Fruit fly (Drosophila melanogaster): ENCODE measurements around the gene Epp.
A peak's percentile ranks its signal among the peaks of the same experiment; 100 is the strongest.

Epp gene

DNA sequence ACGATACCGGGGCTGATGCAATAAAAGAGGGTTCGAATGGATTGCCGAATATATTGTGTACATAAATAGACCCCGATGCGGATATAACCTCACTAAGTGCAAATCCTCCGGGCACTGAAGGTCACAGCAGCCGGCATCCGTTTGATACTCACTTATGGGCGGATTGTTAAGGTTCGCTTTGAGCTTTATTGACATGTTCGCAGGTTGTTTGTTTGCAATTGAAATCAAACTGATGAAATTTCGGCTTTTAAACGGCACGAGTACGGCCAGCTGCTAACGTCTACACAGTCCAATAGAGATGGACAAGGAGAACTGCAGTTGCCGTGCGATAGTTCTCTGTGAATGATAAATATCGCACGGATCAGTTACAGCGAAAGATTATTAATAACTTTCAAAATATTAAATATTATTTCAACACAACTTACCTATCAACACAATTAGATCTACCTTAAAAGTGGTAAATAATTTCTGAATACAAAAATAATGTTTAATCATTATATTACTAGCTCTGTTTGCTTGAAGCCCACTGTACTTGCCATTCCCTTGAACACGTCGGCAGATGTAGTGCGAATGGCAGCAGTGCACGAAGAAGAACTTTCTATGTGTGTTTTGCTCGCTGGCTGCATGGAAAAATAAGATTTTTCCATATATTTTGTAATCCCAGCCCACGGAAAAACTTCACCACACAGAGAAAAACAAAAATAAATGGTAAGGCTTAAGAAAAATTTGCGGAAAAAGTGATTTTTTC lies 34.5 kb downstream of the Epp start, which contains the start of the genes GluProRS and AP-1sigma:
TSS of gene GluProRS (minus strand) at position 301 of the 748 bp plus-strand sequence.
TSS of gene AP-1sigma (plus strand) at position 561 of the 748 bp plus-strand sequence.
- TF ChIP-seq Abd-B (GFP tag; optimal IDR thresholded peaks at IDR 0.05), result no peak
- peak; percentile 92 for TF ChIP-seq h (GFP tag; optimal IDR thresholded peaks at IDR 0.05)
- TF ChIP-seq Mio (GFP tag; optimal IDR thresholded peaks at IDR 0.05), result peak; percentile 37
- no peak for TF ChIP-seq tai (GFP tag; optimal IDR thresholded peaks at IDR 0.05)
- TF ChIP-seq Rel (GFP tag; optimal IDR thresholded peaks at IDR 0.05), result peak; percentile 47
- TF ChIP-seq Rel (tag; optimal IDR thresholded peaks at IDR 0.05), result peak; percentile 66
- peak; percentile 72 for TF ChIP-seq CG32264 (GFP tag; optimal IDR thresholded peaks at IDR 0.05)
- peak; percentile 87 for TF ChIP-seq woc (GFP tag; optimal IDR thresholded peaks at IDR 0.05)
- TF ChIP-seq br (GFP tag; optimal IDR thresholded peaks at IDR 0.05), result peak; percentile 81
- TF ChIP-seq sage (GFP tag; optimal IDR thresholded peaks at IDR 0.05), result peak; percentile 65
- TF ChIP-seq fru (GFP tag; optimal IDR thresholded peaks at IDR 0.05), result peak; percentile 89
- TF ChIP-seq Myc (optimal IDR thresholded peaks at IDR 0.05), result peak; percentile 83
- TF ChIP-seq brk (GFP tag; optimal IDR thresholded peaks at IDR 0.05), result no peak
- peak; percentile 89 for TF ChIP-seq Jra (GFP tag; optimal IDR thresholded peaks at IDR 0.05)
- peak; percentile 82 for TF ChIP-seq psq (GFP tag; optimal IDR thresholded peaks at IDR 0.05)
- peak; percentile 85 for TF ChIP-seq Hnf4 (GFP tag; optimal IDR thresholded peaks at IDR 0.05)
- peak; percentile 86 for TF ChIP-seq dmrt93B (GFP tag; optimal IDR thresholded peaks at IDR 0.05)
- TF ChIP-seq sv (GFP tag; optimal IDR thresholded peaks at IDR 0.05), result peak; percentile 94
- TF ChIP-seq Vsx2 (GFP tag; optimal IDR thresholded peaks at IDR 0.05; ENCODE audit: partially characterized antibody), result no peak
- peak; percentile 86 for TF ChIP-seq OdsH (GFP tag; optimal IDR thresholded peaks at IDR 0.05)
- no peak for TF ChIP-seq jim (GFP tag; optimal IDR thresholded peaks at IDR 0.05)
- peak; percentile 57 for TF ChIP-seq Hr83 (GFP tag; optimal IDR thresholded peaks at IDR 0.05; ENCODE audit: poor library complexity, severe bottlenecking)
- peak; percentile 85 for TF ChIP-seq Sp1 (GFP tag; optimal IDR thresholded peaks at IDR 0.05)
- peak; percentile 51 to 93 for TF ChIP-seq foxo (GFP tag; optimal IDR thresholded peaks at IDR 0.05)
- peak; percentile 90 for TF ChIP-seq rgr (GFP tag; optimal IDR thresholded peaks at IDR 0.05)
- TF ChIP-seq HLH106 (tag; optimal IDR thresholded peaks at IDR 0.05), result peak; percentile 91
- TF ChIP-seq Hr78 (GFP tag; optimal IDR thresholded peaks at IDR 0.05), result no peak
- no peak for TF ChIP-seq lola (GFP tag; optimal IDR thresholded peaks at IDR 0.05)
- no peak for TF ChIP-seq CrebA (GFP tag; optimal IDR thresholded peaks at IDR 0.05; ENCODE audit: borderline replicate concordance)
- TF ChIP-seq Dif (GFP tag; optimal IDR thresholded peaks at IDR 0.05; ENCODE audit: partially characterized antibody), result no peak
- no peak for TF ChIP-seq Dfd (GFP tag; optimal IDR thresholded peaks at IDR 0.05)
- TF ChIP-seq dsf (GFP tag; optimal IDR thresholded peaks at IDR 0.05; ENCODE audit: borderline replicate concordance), result peak; percentile 79
- peak; percentile 80 for TF ChIP-seq GATAd (GFP tag; optimal IDR thresholded peaks at IDR 0.05)
- TF ChIP-seq usp (GFP tag; optimal IDR thresholded peaks at IDR 0.05), result no peak
- peak; percentile 85 for TF ChIP-seq CG9705 (GFP tag; optimal IDR thresholded peaks at IDR 0.05)
- TF ChIP-seq pan (optimal IDR thresholded peaks at IDR 0.05), result no peak
- TF ChIP-seq dl (GFP tag; optimal IDR thresholded peaks at IDR 0.05; ENCODE audit: insufficient read depth in 1 of 2, partially characterized antibody in 2 of 2), result no peak
- TF ChIP-seq N (GFP tag; optimal IDR thresholded peaks at IDR 0.05), result no peak
- TF ChIP-seq ey (GFP tag; optimal IDR thresholded peaks at IDR 0.05), result peak; percentile 89

DNA sequence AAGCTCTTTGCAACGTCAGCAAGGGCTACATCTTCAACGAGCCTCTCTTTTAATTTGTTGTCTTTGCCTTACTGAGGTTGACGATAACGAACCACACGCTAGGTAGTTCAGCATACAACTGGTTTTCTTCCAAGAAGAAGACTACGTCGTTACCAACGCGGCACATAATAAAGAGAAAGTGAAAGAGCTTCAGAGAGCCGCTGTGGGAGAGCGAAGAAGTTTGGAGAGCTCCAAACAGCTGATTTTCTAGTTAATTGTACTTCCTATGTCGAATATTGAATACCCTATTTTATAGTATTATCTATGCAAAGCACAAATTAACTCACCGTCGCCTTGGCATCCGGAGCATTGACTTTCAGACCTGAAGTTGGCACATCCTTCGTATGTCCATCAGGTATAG lies 37.3 kb downstream of the Epp start:
- no peak for TF ChIP-seq usp (GFP tag; optimal IDR thresholded peaks at IDR 0.05)
- TF ChIP-seq psq (GFP tag; optimal IDR thresholded peaks at IDR 0.05), result no peak
- no peak for TF ChIP-seq ey (GFP tag; optimal IDR thresholded peaks at IDR 0.05)
- no peak for TF ChIP-seq Sp1 (GFP tag; optimal IDR thresholded peaks at IDR 0.05)
- TF ChIP-seq dl (GFP tag; optimal IDR thresholded peaks at IDR 0.05; ENCODE audit: insufficient read depth in 1 of 2, partially characterized antibody in 2 of 2), result peak; percentile 13 to 54
- peak; percentile 41 for TF ChIP-seq woc (GFP tag; optimal IDR thresholded peaks at IDR 0.05)
- TF ChIP-seq Vsx2 (GFP tag; optimal IDR thresholded peaks at IDR 0.05; ENCODE audit: partially characterized antibody), result peak; percentile 17
- no peak for TF ChIP-seq Jra (GFP tag; optimal IDR thresholded peaks at IDR 0.05)
- no peak for TF ChIP-seq Dfd (GFP tag; optimal IDR thresholded peaks at IDR 0.05)
- TF ChIP-seq h (GFP tag; optimal IDR thresholded peaks at IDR 0.05), result no peak
- no peak for TF ChIP-seq dsf (GFP tag; optimal IDR thresholded peaks at IDR 0.05; ENCODE audit: borderline replicate concordance)
- TF ChIP-seq Dif (GFP tag; optimal IDR thresholded peaks at IDR 0.05; ENCODE audit: partially characterized antibody), result peak; percentile 52
- TF ChIP-seq sage (GFP tag; optimal IDR thresholded peaks at IDR 0.05), result no peak
- no peak for TF ChIP-seq CrebA (GFP tag; optimal IDR thresholded peaks at IDR 0.05; ENCODE audit: borderline replicate concordance)

All from whole organism, wandering third instar larva.